Fruit fly (Drosophila melanogaster) whole organism: Measurements from ENCODE around the gene CG34008.

Source experiments
- CG8478 ChIP-seq: fragments of >200 bp; optimal IDR thresholded peaks from 2 replicates; lab custom pipeline; 2018; ENCODE audit warnings: inconsistent platforms
- pan ChIP-seq: fragments of >200 bp; optimal IDR thresholded peaks from 2 replicates; lab custom pipeline; 2017
- psq ChIP-seq: fragments of >200 bp; optimal IDR thresholded peaks from 2 replicates; lab custom pipeline; 2017
- usp ChIP-seq: fragments of >200 bp; optimal IDR thresholded peaks from 2 replicates; lab custom pipeline; 2017; ENCODE audit warnings: missing biosample characterization, missing genetic modification characterization, mixed read lengths

dm6 chr3R:20555023-20555422, 26.3 kb downstream of the CG34008 start:
- no peak for TF ChIP-seq psq (lab: Kevin White, UChicago)
- no peak for TF ChIP-seq usp (GFP tag; lab: Kevin White, UChicago)
- TF ChIP-seq pan (lab: Kevin White, UChicago), result no peak
- no peak for TF ChIP-seq CG8478
